Worm (Caenorhabditis elegans) whole organism, L2 larva: ENCODE data around the gene F45E1.1.

Experiments used
- C34F6.9 ChIP-seq: fragments of 150-350 bp; optimal IDR thresholded peaks from 2 replicates; lab custom pipeline; 2014; ENCODE audit warnings: missing biosample characterization, missing genetic modification characterization
- F13H6.1 ChIP-seq: sonication (generic microtip); optimal IDR thresholded peaks from 2 replicates; lab custom pipeline; 2016; ENCODE audit warnings: missing genetic modification characterization, missing compliant biosample characterization
- R02D3.7 ChIP-seq: fragments of 150-350 bp; optimal IDR thresholded peaks from 2 replicates; lab custom pipeline; 2014; ENCODE audit warnings: missing biosample characterization, missing genetic modification characterization
- ZK546.5 ChIP-seq: sonication (generic microtip); optimal IDR thresholded peaks from 2 replicates; lab custom pipeline; 2017; ENCODE audit warnings: missing biosample characterization, missing genetic modification characterization
- alr-1 ChIP-seq: fragments of 150-350 bp; optimal IDR thresholded peaks from 2 replicates; lab custom pipeline; 2014; ENCODE audit warnings: missing biosample characterization, missing genetic modification characterization
- aly-2 ChIP-seq: fragments of 150-350 bp; optimal IDR thresholded peaks from 2 replicates; lab custom pipeline; 2014; ENCODE audit warnings: missing biosample characterization, missing genetic modification characterization
- ama-1 ChIP-seq: fragments of 150-350 bp; optimal IDR thresholded peaks from 2 replicates; lab custom pipeline; 2018; ENCODE audit warnings: inconsistent platforms
- ceh-16 ChIP-seq: fragments of 150-350 bp; optimal IDR thresholded peaks from 2 replicates; lab custom pipeline; 2014; ENCODE audit warnings: missing biosample characterization, missing genetic modification characterization
- ceh-82 ChIP-seq: fragments of 150-350 bp; optimal IDR thresholded peaks from 2 replicates; lab custom pipeline; 2014; ENCODE audit warnings: missing biosample characterization, missing genetic modification characterization
- crh-2 ChIP-seq: sonication (generic microtip); optimal IDR thresholded peaks from 2 replicates; lab custom pipeline; 2017; ENCODE audit warnings: missing biosample characterization, missing genetic modification characterization
- elt-1 ChIP-seq: fragments of 150-350 bp; optimal IDR thresholded peaks from 2 replicates; lab custom pipeline; 2014; ENCODE audit warnings: missing biosample characterization, missing genetic modification characterization
- elt-3 ChIP-seq: sonication (generic microtip); optimal IDR thresholded peaks from 2 replicates; lab custom pipeline; 2017; ENCODE audit warnings: missing biosample characterization, missing genetic modification characterization
- fos-1 ChIP-seq: fragments of 150-350 bp; optimal IDR thresholded peaks from 2 replicates; lab custom pipeline; 2014; ENCODE audit warnings: missing biosample characterization, missing genetic modification characterization
- gmeb-1 ChIP-seq: fragments of 150-350 bp; optimal IDR thresholded peaks from 2 replicates; lab custom pipeline; 2014; ENCODE audit warnings: missing biosample characterization, missing genetic modification characterization
- lin-11 ChIP-seq: fragments of 150-350 bp; sonication (generic microtip); optimal IDR thresholded peaks from 2 replicates; lab custom pipeline; 2014; ENCODE audit warnings: missing biosample characterization, missing genetic modification characterization, inconsistent platforms, mixed read lengths
- lin-13 ChIP-seq: fragments of 150-350 bp; optimal IDR thresholded peaks from 2 replicates; lab custom pipeline; 2014; ENCODE audit warnings: missing biosample characterization, missing genetic modification reagents, missing genetic modification characterization
- lin-39 ChIP-seq: fragments of 150-350 bp; optimal IDR thresholded peaks from 2 replicates; lab custom pipeline; 2014; ENCODE audit warnings: missing biosample characterization, missing genetic modification reagents, missing genetic modification characterization
- lsy-2 ChIP-seq, 2 experiments: fragments of 150-350 bp in 1 of 2; sonication (generic microtip) in 1 of 2; optimal IDR thresholded peaks; 2 replicates each; lab custom pipeline; 2014 to 2017; ENCODE audit warnings: missing biosample characterization in 2 of 2, missing genetic modification characterization in 2 of 2
- mab-5 ChIP-seq: fragments of 150-350 bp; optimal IDR thresholded peaks from 2 replicates; lab custom pipeline; 2014; ENCODE audit warnings: missing biosample characterization, missing genetic modification characterization
- mbf-1 ChIP-seq: sonication (generic microtip); optimal IDR thresholded peaks from 2 replicates; lab custom pipeline; 2017; ENCODE audit warnings: missing biosample characterization, missing genetic modification characterization
- nhr-10 ChIP-seq: sonication (generic microtip); optimal IDR thresholded peaks from 2 replicates; lab custom pipeline; 2017; ENCODE audit warnings: missing biosample characterization, missing genetic modification characterization
- nhr-12 ChIP-seq: fragments of 150-350 bp; optimal IDR thresholded peaks from 2 replicates; lab custom pipeline; 2014; ENCODE audit warnings: missing biosample characterization, missing genetic modification characterization
- nhr-129 ChIP-seq: fragments of 150-350 bp; optimal IDR thresholded peaks from 2 replicates; lab custom pipeline; 2014; ENCODE audit warnings: missing biosample characterization, missing genetic modification characterization
- nhr-21 ChIP-seq: fragments of 150-350 bp; optimal IDR thresholded peaks from 2 replicates; lab custom pipeline; 2014; ENCODE audit warnings: missing biosample characterization, missing genetic modification characterization
- nhr-23 ChIP-seq: fragments of 150-350 bp; optimal IDR thresholded peaks from 2 replicates; lab custom pipeline; 2014; ENCODE audit warnings: missing biosample characterization, missing genetic modification reagents, missing genetic modification characterization
- nhr-237 ChIP-seq: fragments of 150-350 bp; optimal IDR thresholded peaks from 2 replicates; lab custom pipeline; 2014; ENCODE audit warnings: missing biosample characterization, missing genetic modification characterization
- nhr-25 ChIP-seq: fragments of 150-350 bp; sonication (generic microtip); optimal IDR thresholded peaks from 3 replicates; lab custom pipeline; 2014; ENCODE audit warnings: missing biosample characterization, missing genetic modification characterization
- nhr-6 ChIP-seq: fragments of 150-350 bp; optimal IDR thresholded peaks from 2 replicates; lab custom pipeline; 2014; ENCODE audit warnings: missing biosample characterization, missing genetic modification characterization
- nhr-77 ChIP-seq: fragments of 150-350 bp; optimal IDR thresholded peaks from 2 replicates; lab custom pipeline; 2014; ENCODE audit warnings: missing biosample characterization, missing genetic modification characterization
- peb-1 ChIP-seq: fragments of 150-350 bp; optimal IDR thresholded peaks from 2 replicates; lab custom pipeline; 2014; ENCODE audit warnings: missing biosample characterization, missing genetic modification characterization
- sem-4 ChIP-seq: fragments of 150-350 bp; optimal IDR thresholded peaks from 2 replicates; lab custom pipeline; 2014; ENCODE audit warnings: missing biosample characterization, missing genetic modification reagents, missing genetic modification characterization
- skn-1 ChIP-seq: sonication (generic microtip); optimal IDR thresholded peaks from 2 replicates; lab custom pipeline; 2017; ENCODE audit warnings: missing biosample characterization, missing genetic modification characterization
- sma-9 ChIP-seq, 2 experiments: fragments of 150-350 bp in 1 of 2; sonication (generic microtip) in 1 of 2; optimal IDR thresholded peaks; 2 replicates each; lab custom pipeline; 2014 to 2016; ENCODE audit warnings: missing genetic modification characterization in 2 of 2, mild to moderate bottlenecking in 1 of 2, missing biosample characterization in 1 of 2, missing compliant biosample characterization in 1 of 2, missing genetic modification reagents in 1 of 2, moderate library complexity in 1 of 2
- snpc-4 ChIP-seq: fragments of 150-350 bp; optimal IDR thresholded peaks from 2 replicates; lab custom pipeline; 2014; ENCODE audit warnings: missing biosample characterization, missing genetic modification characterization
- unc-39 ChIP-seq: fragments of 150-350 bp; optimal IDR thresholded peaks from 2 replicates; lab custom pipeline; 2014; ENCODE audit warnings: missing biosample characterization, missing genetic modification characterization
- unc-62 ChIP-seq: fragments of 150-350 bp; optimal IDR thresholded peaks from 2 replicates; lab custom pipeline; 2014; ENCODE audit warnings: missing biosample characterization, missing genetic modification reagents, missing genetic modification characterization
- zag-1 ChIP-seq: fragments of 150-350 bp; optimal IDR thresholded peaks from 2 replicates; lab custom pipeline; 2014; ENCODE audit warnings: missing biosample characterization, missing genetic modification characterization
- ztf-1 ChIP-seq: fragments of 200-800 bp; sonication (Bioruptor generic); conservative IDR thresholded peaks from 2 replicates; pipeline ENCODE4 v1.3.6; 2022; ENCODE audit warnings: missing genetic modification characterization, missing compliant biosample characterization
- ztf-11 ChIP-seq: sonication (generic microtip); optimal IDR thresholded peaks from 2 replicates; lab custom pipeline; 2017; ENCODE audit warnings: missing biosample characterization, missing genetic modification characterization
- ztf-4 ChIP-seq: fragments of 150-350 bp; optimal IDR thresholded peaks from 2 replicates; lab custom pipeline; 2014; ENCODE audit warnings: missing biosample characterization, missing genetic modification characterization

F45E1.1 gene

DNA sequence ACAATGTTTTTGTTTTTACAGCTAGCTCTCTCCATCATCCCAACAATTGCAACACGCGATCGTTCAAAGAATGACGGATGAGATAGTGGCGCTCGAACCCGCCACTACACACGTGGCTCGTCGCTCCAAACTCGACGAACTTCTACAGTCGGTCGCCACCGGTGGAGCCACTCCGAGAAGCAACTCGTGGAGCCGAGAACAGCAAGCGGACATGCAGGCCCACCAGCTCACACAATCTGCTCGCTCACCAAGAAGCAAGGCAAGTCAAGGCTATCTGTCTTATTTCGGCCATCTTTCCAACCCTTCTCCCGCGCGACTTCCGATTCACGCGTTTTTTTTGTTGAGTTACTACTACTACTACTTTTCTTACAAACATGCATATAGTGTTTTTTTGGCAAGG lies at the start of gene F45E1.1, which contains the start of gene F45E1.2:
TSS of gene F45E1.1 (plus strand) at position 20 of the 400 bp plus-strand sequence.
TSS of gene F45E1.2 (plus strand) at position 71 of the 400 bp plus-strand sequence.
- TF ChIP-seq unc-39 (no peak), mab-5 (tag; lab: Kevin White, UChicago) (no peak), R02D3.7 (tag; lab: Kevin White, UChicago) (no peak), nhr-12 (tag; lab: Kevin White, UChicago) (no peak), nhr-6 (no peak), elt-1 (no peak), peb-1 (no peak), ceh-16 (tag; lab: Kevin White, UChicago) (no peak), nhr-25 (tag; lab: Kevin White, UChicago) (no peak), fos-1 (tag; lab: Kevin White, UChicago) (no peak)
- TF ChIP-seq, all 48 proteins: peak for 0

DNA sequence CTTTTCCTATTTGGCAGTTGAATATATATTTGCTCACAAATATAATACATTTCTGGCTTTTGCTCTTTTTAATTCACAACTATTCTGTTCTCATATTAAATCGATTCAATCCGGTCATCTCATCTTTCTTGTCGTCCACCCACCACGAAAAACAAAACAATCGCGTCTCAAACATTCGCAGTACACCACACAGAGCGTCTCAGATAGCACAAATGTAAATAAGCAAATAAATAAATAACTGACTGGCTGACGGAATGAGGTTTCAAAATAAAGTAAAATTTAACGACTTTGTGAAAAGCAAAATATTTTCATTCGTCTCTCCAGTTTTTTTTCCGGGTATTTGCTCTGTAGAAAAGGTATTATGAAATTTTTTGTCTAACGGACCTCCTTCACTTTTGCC lies 49.8 kb upstream of the F45E1.1 start:
- TF ChIP-seq unc-62 (GFP tag; lab: Kevin White, UChicago) = no peak
- no peak for TF ChIP-seq lin-39 (tag; lab: Kevin White, UChicago)
- TF ChIP-seq nhr-21 (tag; lab: Kevin White, UChicago) = no peak
- TF ChIP-seq nhr-23 (tag; lab: Kevin White, UChicago) = no peak
- TF ChIP-seq ama-1 (lab: Kevin White, UChicago) = no peak
- no peak for TF ChIP-seq zag-1 (tag; lab: Kevin White, UChicago)
- no peak for TF ChIP-seq mab-5 (tag; lab: Kevin White, UChicago)
- no peak for TF ChIP-seq nhr-10
- no peak for TF ChIP-seq nhr-237 (tag; lab: Kevin White, UChicago)
- no peak for TF ChIP-seq F13H6.1 (tag; lab: Kevin White, UChicago)

ce11 chrX:7954328-7954727 lies 49.2 kb upstream of the F45E1.1 start, which contains the start of gene dct-1:
Gene dct-1, plus strand, starts transcription at chrX:7954354.
- TF ChIP-seq ztf-11 (tag; lab: Kevin White, UChicago) (no peak), sma-9 (GFP tag; optimal IDR thresholded peaks at IDR 0.05; lab: Kevin White, UChicago) (no peak), sma-9 (tag; optimal IDR thresholded peaks at IDR 0.05; lab: Kevin White, UChicago) (no peak), nhr-21 (tag; lab: Kevin White, UChicago) (no peak), gmeb-1 (tag; lab: Kevin White, UChicago) (no peak), alr-1 (no peak), ztf-4 (tag; lab: Kevin White, UChicago) (no peak), mab-5 (tag; lab: Kevin White, UChicago) (peak; percentile 23), peb-1 (no peak), nhr-12 (tag; lab: Kevin White, UChicago) (no peak), mbf-1 (tag; lab: Kevin White, UChicago) (no peak), nhr-129 (tag; lab: Kevin White, UChicago) (peak; percentile 58), crh-2 (tag; lab: Kevin White, UChicago) (no peak), snpc-4 (no peak), ama-1 (lab: Kevin White, UChicago) (peak; percentile 49), aly-2 (tag; lab: Kevin White, UChicago) (no peak), ceh-16 (tag; lab: Kevin White, UChicago) (no peak), ZK546.5 (tag; lab: Kevin White, UChicago) (no peak), lin-11 (tag; lab: Kevin White, UChicago) (no peak), unc-62 (GFP tag; lab: Kevin White, UChicago) (no peak), R02D3.7 (tag; lab: Kevin White, UChicago) (no peak), elt-1 (no peak), zag-1 (tag; lab: Kevin White, UChicago) (no peak), nhr-237 (tag; lab: Kevin White, UChicago) (no peak), C34F6.9 (tag; lab: Kevin White, UChicago) (no peak), lin-13 (GFP tag; lab: Kevin White, UChicago) (no peak), lsy-2 (tag; optimal IDR thresholded peaks at IDR 0.05; lab: Kevin White, UChicago) (peak in 1 of 2 experiments; percentile 31), nhr-77 (no peak), sem-4 (peak; percentile 9), ceh-82 (tag; lab: Kevin White, UChicago) (no peak), F13H6.1 (tag; lab: Kevin White, UChicago) (peak; percentile 22), elt-3 (tag; lab: Kevin White, UChicago) (no peak), nhr-10 (no peak), skn-1 (tag; lab: Kevin White, UChicago) (no peak), ztf-1 (GFP tag; lab: Robert Waterston, UW) (no peak), fos-1 (tag; lab: Kevin White, UChicago) (no peak), nhr-6 (no peak)
